Worm (Caenorhabditis elegans) whole organism, young adult: Measurements from ENCODE around the gene ZK792.7.

Experiments used
- D2030.7 ChIP-seq: fragments of 200-800 bp; sonication (Bioruptor generic); IDR thresholded peaks from 2 replicates; pipeline ENCODE4 v1.3.6; 2022; ENCODE audit warnings: missing genetic modification reagents, missing genetic modification characterization, missing compliant biosample characterization
- F22D6.2 ChIP-seq: sonication (generic microtip); optimal IDR thresholded peaks from 2 replicates; lab custom pipeline; 2016; ENCODE audit warnings: mild to moderate bottlenecking, missing genetic modification characterization, missing compliant biosample characterization
- F33H1.4 ChIP-seq: fragments of 200-800 bp; sonication (Bioruptor generic); IDR thresholded peaks from 2 replicates; pipeline ENCODE4 v1.3.6; 2022; ENCODE audit warnings: missing genetic modification reagents, missing genetic modification characterization, missing compliant biosample characterization
- F37B4.10 ChIP-seq: fragments of 200-800 bp; sonication (Bioruptor generic); IDR thresholded peaks from 2 replicates; pipeline ENCODE4 v1.3.6; 2022; ENCODE audit warnings: missing genetic modification characterization, missing compliant biosample characterization
- F39B2.1 ChIP-seq: fragments of 200-800 bp; sonication (Bioruptor generic); IDR thresholded peaks from 2 replicates; pipeline ENCODE4 v1.3.6; 2022; ENCODE audit warnings: missing genetic modification reagents, missing genetic modification characterization, missing compliant biosample characterization
- F49E8.2 ChIP-seq: sonication (generic microtip); optimal IDR thresholded peaks from 3 replicates; lab custom pipeline; 2017; ENCODE audit warnings: missing genetic modification characterization, mild to moderate bottlenecking, missing compliant biosample characterization, antibody characterized with exemption, moderate library complexity; ENCODE audit not compliant: insufficient read depth
- T07F8.4 ChIP-seq: sonication (generic microtip); optimal IDR thresholded peaks from 2 replicates; lab custom pipeline; 2016; ENCODE audit warnings: mild to moderate bottlenecking, missing genetic modification characterization, moderate library complexity, missing compliant biosample characterization
- Y56A3A.18 ChIP-seq: fragments of 200-800 bp; sonication (Bioruptor generic); IDR thresholded peaks from 2 replicates; pipeline ENCODE4 v1.3.6; 2022; ENCODE audit warnings: missing genetic modification reagents, missing genetic modification characterization, missing compliant biosample characterization
- Y95B8A.8 ChIP-seq: fragments of 200-800 bp; sonication (Bioruptor generic); IDR thresholded peaks from 2 replicates; pipeline ENCODE4 v1.3.6; 2022; ENCODE audit warnings: missing genetic modification reagents, missing genetic modification characterization, missing compliant biosample characterization
- ama-1 ChIP-seq, 3 experiments: fragments of 150-350 bp in 1 of 3; sonication (generic microtip) in 2 of 3; optimal IDR thresholded peaks; 2 replicates each; lab custom pipeline; 2014 to 2018; ENCODE audit warnings: missing biosample characterization in 2 of 3, missing genetic modification characterization in 2 of 3, missing genetic modification reagents in 2 of 3
- aptf-2 ChIP-seq: fragments of 200-800 bp; sonication (Bioruptor generic); conservative IDR thresholded peaks from 2 replicates; pipeline ENCODE4 v1.3.6; 2022; ENCODE audit warnings: missing genetic modification reagents, missing genetic modification characterization, missing compliant biosample characterization
- atf-7 ChIP-seq: sonication (generic microtip); optimal IDR thresholded peaks from 2 replicates; lab custom pipeline; 2017; ENCODE audit warnings: mild to moderate bottlenecking, missing genetic modification characterization, missing compliant biosample characterization
- ceh-100 ChIP-seq: fragments of 200-800 bp; sonication (Bioruptor generic); IDR thresholded peaks from 2 replicates; pipeline ENCODE4 v1.3.6; 2022; ENCODE audit warnings: missing genetic modification reagents, missing genetic modification characterization, missing compliant biosample characterization
- ceh-40 ChIP-seq: fragments of 200-800 bp; sonication (Bioruptor generic); IDR thresholded peaks from 2 replicates; pipeline ENCODE4 v1.3.6; 2022; ENCODE audit warnings: missing genetic modification characterization, missing compliant biosample characterization
- ceh-79 ChIP-seq: sonication (generic microtip); optimal IDR thresholded peaks from 2 replicates; lab custom pipeline; 2017; ENCODE audit warnings: mild to moderate bottlenecking, missing genetic modification characterization, missing compliant biosample characterization
- dox-1 ChIP-seq: fragments of 200-800 bp; sonication (Bioruptor generic); IDR thresholded peaks from 2 replicates; pipeline ENCODE4 v1.3.6; 2022; ENCODE audit warnings: missing genetic modification reagents, missing genetic modification characterization, missing compliant biosample characterization
- egl-44 ChIP-seq: fragments of 200-800 bp; sonication (Bioruptor generic); IDR thresholded peaks from 2 replicates; pipeline ENCODE4 v1.3.6; 2022; ENCODE audit warnings: missing genetic modification reagents, missing genetic modification characterization, missing compliant biosample characterization
- egrh-3 ChIP-seq: fragments of 200-800 bp; sonication (Bioruptor generic); IDR thresholded peaks from 2 replicates; pipeline ENCODE4 v1.3.6; 2022; ENCODE audit warnings: missing genetic modification reagents, missing genetic modification characterization, missing compliant biosample characterization
- hmg-20 ChIP-seq: fragments of 200-800 bp; sonication (Bioruptor generic); IDR thresholded peaks from 2 replicates; pipeline ENCODE4 v1.3.6; 2022; ENCODE audit warnings: missing genetic modification reagents, missing genetic modification characterization, missing compliant biosample characterization
- lag-1 ChIP-seq: fragments of 200-800 bp; sonication (Bioruptor generic); IDR thresholded peaks from 2 replicates; pipeline ENCODE4 v1.3.6; 2022; ENCODE audit warnings: missing genetic modification reagents, missing genetic modification characterization, missing compliant biosample characterization
- lin-26 ChIP-seq: fragments of 200-800 bp; sonication (Bioruptor generic); IDR thresholded peaks from 2 replicates; pipeline ENCODE4 v1.3.6; 2022; ENCODE audit warnings: missing genetic modification reagents, missing genetic modification characterization, missing compliant biosample characterization
- lsl-1 ChIP-seq: fragments of 200-800 bp; sonication (Bioruptor generic); optimal IDR thresholded peaks from 2 replicates; lab custom pipeline; 2018; ENCODE audit warnings: mild to moderate bottlenecking, missing genetic modification characterization, moderate library complexity, missing compliant biosample characterization
- mcd-1 ChIP-seq: fragments of 200-800 bp; sonication (Bioruptor generic); IDR thresholded peaks from 2 replicates; pipeline ENCODE4 v1.3.6; 2022; ENCODE audit warnings: missing genetic modification reagents, missing genetic modification characterization, missing compliant biosample characterization
- nfya-2 ChIP-seq: fragments of 200-800 bp; sonication (Bioruptor generic); IDR thresholded peaks from 2 replicates; pipeline ENCODE4 v1.3.6; 2022; ENCODE audit warnings: missing genetic modification reagents, missing genetic modification characterization, missing compliant biosample characterization
- nfyb-1 ChIP-seq: fragments of 200-800 bp; sonication (Bioruptor generic); IDR thresholded peaks from 2 replicates; pipeline ENCODE4 v1.3.6; 2022; ENCODE audit warnings: missing genetic modification reagents, missing genetic modification characterization, missing compliant biosample characterization
- nhr-120 ChIP-seq: fragments of 200-800 bp; sonication (Bioruptor generic); IDR thresholded peaks from 2 replicates; pipeline ENCODE4 v1.3.6; 2022; ENCODE audit warnings: missing genetic modification characterization, missing compliant biosample characterization
- nhr-27 ChIP-seq: fragments of 200-800 bp; sonication (Bioruptor generic); optimal IDR thresholded peaks from 2 replicates; lab custom pipeline; 2018; ENCODE audit warnings: mild to moderate bottlenecking, missing genetic modification characterization, moderate library complexity, missing compliant biosample characterization
- pbrm-1 ChIP-seq: fragments of 200-800 bp; sonication (Bioruptor generic); IDR thresholded peaks from 2 replicates; pipeline ENCODE4 v1.3.6; 2022; ENCODE audit warnings: missing genetic modification reagents, missing genetic modification characterization, missing compliant biosample characterization
- pha-4 ChIP-seq: fragments of 150-350 bp; sonication (generic microtip); optimal IDR thresholded peaks from 2 replicates; lab custom pipeline; 2014; ENCODE audit warnings: missing biosample characterization, missing genetic modification reagents, missing genetic modification characterization
- rcor-1 ChIP-seq: fragments of 200-800 bp; sonication (Bioruptor generic); IDR thresholded peaks from 2 replicates; pipeline ENCODE4 v1.3.6; 2022; ENCODE audit warnings: missing genetic modification reagents, missing genetic modification characterization, missing compliant biosample characterization
- snpc-1.1 ChIP-seq: sonication (generic microtip); optimal IDR thresholded peaks from 2 replicates; lab custom pipeline; 2017; ENCODE audit warnings: missing genetic modification characterization, mild to moderate bottlenecking, missing compliant biosample characterization, antibody characterized with exemption, moderate library complexity, missing genotype, missing genetic modification reagents; ENCODE audit not compliant: insufficient read depth
- snpc-3.4 ChIP-seq: sonication (generic microtip); optimal IDR thresholded peaks from 2 replicates; lab custom pipeline; 2017; ENCODE audit warnings: missing genetic modification characterization, mild to moderate bottlenecking, missing compliant biosample characterization, antibody characterized with exemption, moderate library complexity, missing genotype, missing genetic modification reagents
- somi-1 ChIP-seq: fragments of 200-800 bp; sonication (Bioruptor generic); optimal IDR thresholded peaks from 2 replicates; lab custom pipeline; 2018; ENCODE audit warnings: mild to moderate bottlenecking, missing genetic modification characterization, missing compliant biosample characterization
- tbp1 ChIP-seq: fragments of 200-800 bp; sonication (Bioruptor generic); optimal IDR thresholded peaks from 2 replicates; lab custom pipeline; 2018; ENCODE audit warnings: mild to moderate bottlenecking, missing genetic modification characterization, missing compliant biosample characterization
- unc-130 ChIP-seq: sonication (generic microtip); optimal IDR thresholded peaks from 2 replicates; lab custom pipeline; 2016; ENCODE audit warnings: missing genetic modification reagents, missing genetic modification characterization, missing compliant biosample characterization
- zim-3 ChIP-seq: sonication (generic microtip); optimal IDR thresholded peaks from 2 replicates; lab custom pipeline; 2017; ENCODE audit warnings: mild to moderate bottlenecking, missing genetic modification characterization, moderate library complexity, missing compliant biosample characterization
- ztf-18 ChIP-seq: sonication (generic microtip); optimal IDR thresholded peaks from 2 replicates; lab custom pipeline; 2016; ENCODE audit warnings: missing genotype, mild to moderate bottlenecking, missing genetic modification characterization, missing compliant biosample characterization
- ztf-22 ChIP-seq: fragments of 200-800 bp; sonication (Bioruptor generic); optimal IDR thresholded peaks from 2 replicates; lab custom pipeline; 2018; ENCODE audit warnings: mild to moderate bottlenecking, missing genetic modification characterization, moderate library complexity, missing compliant biosample characterization
- ztf-25 ChIP-seq: fragments of 200-800 bp; sonication (Bioruptor generic); IDR thresholded peaks from 2 replicates; pipeline ENCODE4 v1.3.6; 2022; ENCODE audit warnings: missing genetic modification reagents, missing genetic modification characterization, missing compliant biosample characterization
- ztf-28 ChIP-seq: fragments of 200-800 bp; sonication (Bioruptor generic); IDR thresholded peaks from 2 replicates; pipeline ENCODE4 v1.3.6; 2022; ENCODE audit warnings: missing genetic modification reagents, missing genetic modification characterization, missing compliant biosample characterization

The ZK792.7 gene

DNA sequence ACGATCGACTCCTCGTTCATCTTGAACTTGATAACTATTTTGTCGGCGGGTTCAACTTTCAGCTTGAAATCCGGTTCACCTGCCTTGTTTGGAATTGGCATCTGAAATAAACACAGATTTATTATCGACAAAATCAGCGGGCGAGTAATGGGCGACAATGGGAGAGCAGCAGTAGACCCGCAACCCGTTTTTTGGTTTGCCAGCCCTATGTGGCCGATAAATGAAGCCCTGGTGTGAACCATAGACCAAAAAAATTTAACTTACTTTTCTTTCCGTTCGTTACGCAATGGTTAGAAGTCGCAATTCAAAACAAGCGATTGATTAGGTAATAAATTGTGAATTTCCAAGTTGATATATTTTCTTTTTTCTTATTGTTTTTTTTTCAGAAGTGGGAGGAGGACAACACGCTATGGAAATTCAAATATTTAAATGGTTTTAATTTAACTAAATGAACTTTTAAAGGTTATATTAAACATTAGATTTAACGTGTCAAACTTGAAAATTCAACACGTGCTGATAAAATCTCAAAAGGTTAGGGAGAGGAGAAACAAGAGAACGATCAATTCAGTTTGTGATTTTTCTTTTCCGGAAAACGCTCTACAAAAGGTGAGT is 9.5 kb downstream of the ZK792.7 start, which contains the start of the genes T22B3.3 and alg-3:
Gene T22B3.3 (minus strand): TSS at position 101 of the 612 bp plus-strand sequence.
Gene alg-3 (plus strand): TSS at position 562 of the 612 bp plus-strand sequence.
- TF ChIP-seq Y56A3A.18 (GFP tag; lab: Robert Waterston, UW) (no peak), ztf-25 (GFP tag; lab: Robert Waterston, UW) (no peak), ceh-100 (GFP tag; lab: Robert Waterston, UW) (no peak), egl-44 (GFP tag; lab: Robert Waterston, UW) (no peak), nhr-27 (tag; lab: Kevin White, UChicago) (no peak), F49E8.2 (tag; lab: Kevin White, UChicago) (no peak), dox-1 (GFP tag; lab: Robert Waterston, UW) (no peak), mcd-1 (GFP tag; lab: Robert Waterston, UW) (no peak), pbrm-1 (GFP tag; lab: Robert Waterston, UW) (no peak), ceh-79 (tag; lab: Kevin White, UChicago) (no peak), Y95B8A.8 (GFP tag; lab: Robert Waterston, UW) (no peak), rcor-1 (GFP tag; lab: Robert Waterston, UW) (no peak), tbp1 (GFP tag; lab: Kevin White, UChicago) (no peak), F39B2.1 (GFP tag; lab: Robert Waterston, UW) (no peak), T07F8.4 (tag; lab: Kevin White, UChicago) (no peak), pha-4 (tag; lab: Kevin White, UChicago) (no peak), hmg-20 (GFP tag; lab: Robert Waterston, UW) (no peak), D2030.7 (GFP tag; lab: Robert Waterston, UW) (no peak)
- TF ChIP-seq, all 124 proteins: peak for 0

- no peak for TF ChIP-seq nfya-2 (GFP tag; lab: Robert Waterston, UW)
- TF ChIP-seq somi-1 (GFP tag; lab: Kevin White, UChicago), result no peak
- no peak for TF ChIP-seq snpc-1.1 (tag; lab: Kevin White, UChicago)
- no peak for TF ChIP-seq lin-26 (GFP tag; lab: Robert Waterston, UW)
- TF ChIP-seq, all 124 proteins: peak for 0
These were observed 16.1 kb downstream of the ZK792.7 start for ce11 chrIV:11710331-11710730.

ce11 chrIV:11713289-11713688 is 19.0 kb downstream of the ZK792.7 start:
- TF ChIP-seq snpc-3.4 (tag; lab: Kevin White, UChicago) (no peak), mcd-1 (GFP tag; lab: Robert Waterston, UW) (no peak), F37B4.10 (no peak), ama-1 (optimal IDR thresholded peaks at IDR 0.05; lab: Kevin White, UChicago) (no peak), ama-1 (GFP tag; optimal IDR thresholded peaks at IDR 0.05; lab: Kevin White, UChicago) (no peak), nfyb-1 (GFP tag; lab: Robert Waterston, UW) (no peak), F22D6.2 (tag; lab: Kevin White, UChicago) (no peak), zim-3 (no peak), lag-1 (GFP tag; lab: Robert Waterston, UW) (no peak), T07F8.4 (tag; lab: Kevin White, UChicago) (no peak), ztf-22 (GFP tag; lab: Kevin White, UChicago) (no peak), F33H1.4 (GFP tag; lab: Robert Waterston, UW) (no peak), ztf-28 (GFP tag; lab: Robert Waterston, UW) (no peak), lsl-1 (GFP tag; lab: Kevin White, UChicago) (no peak), unc-130 (no peak), atf-7 (no peak), ztf-18 (tag; lab: Kevin White, UChicago) (no peak), egrh-3 (GFP tag; lab: Robert Waterston, UW) (no peak), nhr-120 (GFP tag; lab: Robert Waterston, UW) (no peak), aptf-2 (no peak), ceh-40 (GFP tag; lab: Robert Waterston, UW) (no peak)
- TF ChIP-seq, all 124 proteins: peak for 0
